Worm (Caenorhabditis elegans): ENCODE measurements around the gene F36H9.2.
A peak's percentile ranks its signal among the peaks of the same experiment; 100 is the strongest.

Gene F36H9.2

DNA sequence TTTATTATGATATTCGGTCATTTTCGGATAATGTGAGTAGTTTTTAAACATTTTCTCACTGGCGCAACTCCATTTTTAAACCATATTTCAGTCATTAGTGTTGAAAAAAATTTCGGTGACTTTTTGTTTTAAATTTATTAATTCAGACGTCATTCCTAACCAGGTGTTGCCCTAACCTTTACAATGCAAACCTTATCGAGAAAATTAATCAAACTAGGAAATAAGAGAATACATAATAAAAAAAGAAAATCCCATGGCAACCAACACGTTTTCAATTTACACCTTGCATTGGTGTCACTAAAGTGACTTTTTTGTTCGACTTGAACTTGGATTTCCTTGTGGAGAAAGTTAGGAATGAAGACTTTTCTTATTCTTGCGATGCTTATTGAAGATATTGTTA is at the start of gene F36H9.2:
F36H9.2 (plus strand) TSS at position 301 of the 400 bp plus-strand sequence.
- TF ChIP-seq nhr-237 (tag; optimal IDR thresholded peaks at IDR 0.05), result no peak
- no peak for TF ChIP-seq mdl-1 (tag; optimal IDR thresholded peaks at IDR 0.05)
- TF ChIP-seq crh-2 (tag; optimal IDR thresholded peaks at IDR 0.05), result no peak
- TF ChIP-seq elt-3 (tag; optimal IDR thresholded peaks at IDR 0.05), result no peak
- no peak for TF ChIP-seq nhr-6 (tag; optimal IDR thresholded peaks at IDR 0.05)
- TF ChIP-seq lin-11 (tag; optimal IDR thresholded peaks at IDR 0.05), result no peak
- no peak for TF ChIP-seq zag-1 (tag; optimal IDR thresholded peaks at IDR 0.05)
- TF ChIP-seq sma-3 (GFP tag; optimal IDR thresholded peaks at IDR 0.05), result no peak
- no peak for TF ChIP-seq F13H6.1 (tag; optimal IDR thresholded peaks at IDR 0.05)
- TF ChIP-seq Y55F3AM.14 (GFP tag; optimal IDR thresholded peaks at IDR 0.05), result no peak
- no peak for TF ChIP-seq R02D3.7 (tag; optimal IDR thresholded peaks at IDR 0.05)
- no peak for TF ChIP-seq nhr-25 (tag; optimal IDR thresholded peaks at IDR 0.05)
- TF ChIP-seq peb-1 (tag; optimal IDR thresholded peaks at IDR 0.05), result no peak
- no peak for TF ChIP-seq sem-4 (tag; optimal IDR thresholded peaks at IDR 0.05)
- no peak for TF ChIP-seq mab-5 (tag; optimal IDR thresholded peaks at IDR 0.05)
- no peak for TF ChIP-seq unc-62 (GFP tag; optimal IDR thresholded peaks at IDR 0.05)
- no peak for TF ChIP-seq aly-2 (tag; optimal IDR thresholded peaks at IDR 0.05)
- TF ChIP-seq nhr-10 (tag; optimal IDR thresholded peaks at IDR 0.05), result no peak
- TF ChIP-seq skn-1 (tag; optimal IDR thresholded peaks at IDR 0.05), result no peak
- TF ChIP-seq mbf-1 (tag; optimal IDR thresholded peaks at IDR 0.05), result no peak

DNA sequence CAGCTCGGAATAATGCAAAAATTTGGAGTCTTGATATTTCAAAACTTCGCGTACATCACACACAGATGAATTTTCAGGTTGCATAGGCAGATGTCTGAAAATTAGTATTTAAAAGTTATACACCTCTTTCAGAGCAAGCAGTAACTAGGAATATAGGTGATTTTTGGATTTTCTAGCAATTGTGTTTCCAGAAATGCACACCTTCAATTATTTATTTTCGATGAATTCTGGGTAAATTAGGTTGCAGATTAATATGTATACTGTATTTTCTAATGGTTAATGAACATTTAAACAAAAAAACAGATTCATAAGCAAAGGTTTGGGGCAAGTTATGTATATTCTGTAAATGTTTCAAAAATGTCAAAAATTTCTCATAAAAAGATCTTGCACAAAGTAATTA is 47.2 kb upstream of the F36H9.2 start, which contains the start of gene srab-25:
srab-25 (minus strand) TSS at position 101 of the 400 bp plus-strand sequence.
- TF ChIP-seq mbf-1 (tag; optimal IDR thresholded peaks at IDR 0.05) (no peak), unc-39 (tag; optimal IDR thresholded peaks at IDR 0.05) (no peak), nhr-129 (tag; optimal IDR thresholded peaks at IDR 0.05) (no peak), zag-1 (tag; optimal IDR thresholded peaks at IDR 0.05) (no peak), egl-27 (tag; optimal IDR thresholded peaks at IDR 0.05) (no peak), nhr-11 (tag; optimal IDR thresholded peaks at IDR 0.05) (no peak), gmeb-1 (tag; optimal IDR thresholded peaks at IDR 0.05) (no peak), peb-1 (tag; optimal IDR thresholded peaks at IDR 0.05) (no peak), sem-4 (tag; optimal IDR thresholded peaks at IDR 0.05) (no peak), ztf-11 (tag; optimal IDR thresholded peaks at IDR 0.05) (no peak), alr-1 (tag; optimal IDR thresholded peaks at IDR 0.05) (no peak), lin-13 (GFP tag; optimal IDR thresholded peaks at IDR 0.05) (no peak), nhr-23 (tag; optimal IDR thresholded peaks at IDR 0.05) (no peak), nhr-21 (tag; optimal IDR thresholded peaks at IDR 0.05) (no peak), lsy-2 (tag; optimal IDR thresholded peaks at IDR 0.05) (no peak), ceh-16 (tag; optimal IDR thresholded peaks at IDR 0.05) (no peak)

DNA sequence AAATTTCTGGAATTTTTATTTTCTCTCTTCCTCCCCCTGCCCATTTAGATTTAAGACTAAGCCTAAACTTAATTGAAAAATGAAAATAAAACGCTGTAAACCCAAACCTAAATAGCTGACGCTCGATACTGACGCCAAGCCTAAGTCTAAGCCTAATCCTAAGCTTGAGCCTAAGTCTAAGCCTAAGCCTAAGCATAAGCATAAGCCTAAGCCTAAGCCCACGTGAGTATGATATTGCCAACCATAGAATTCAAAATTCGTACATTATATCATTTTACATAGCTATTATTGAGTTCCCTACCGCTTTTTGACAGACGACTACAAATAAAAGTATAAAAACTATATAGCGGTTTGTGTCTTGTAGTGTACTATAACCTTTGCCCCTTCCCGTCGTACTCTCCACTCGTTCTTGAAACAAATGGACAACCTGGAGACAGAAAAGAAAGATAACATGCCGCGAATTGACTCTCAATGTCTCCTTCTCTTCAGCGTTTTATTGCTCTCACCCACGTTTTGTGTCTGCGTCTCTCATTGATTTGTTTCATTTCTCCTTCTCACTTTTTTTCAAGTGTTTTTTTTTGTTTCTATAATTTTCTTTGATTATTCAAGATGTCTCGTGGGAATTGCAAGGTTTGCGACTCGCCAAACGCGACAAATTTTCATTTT is 44.9 kb upstream of the F36H9.2 start, which contains the start of gene nhr-256:
nhr-256 (plus strand) TSS at position 567 of the 666 bp plus-strand sequence.
- peak; percentile 78 for TF ChIP-seq crh-2 (tag; optimal IDR thresholded peaks at IDR 0.05)
- TF ChIP-seq ama-1 (optimal IDR thresholded peaks at IDR 0.05), result no peak
- peak; percentile 54 for TF ChIP-seq mab-5 (tag; optimal IDR thresholded peaks at IDR 0.05)
- no peak for TF ChIP-seq nhr-77 (tag; optimal IDR thresholded peaks at IDR 0.05)
- TF ChIP-seq elt-1 (tag; optimal IDR thresholded peaks at IDR 0.05), result no peak
- TF ChIP-seq blmp-1 (tag; optimal IDR thresholded peaks at IDR 0.05; ENCODE audit: insufficient read depth), result peak; percentile 84
- peak; percentile 22 for TF ChIP-seq sem-4 (tag; optimal IDR thresholded peaks at IDR 0.05)
- peak; percentile 11 for TF ChIP-seq nhr-6 (tag; optimal IDR thresholded peaks at IDR 0.05)
- TF ChIP-seq egl-27 (tag; optimal IDR thresholded peaks at IDR 0.05), result peak; percentile 52
- TF ChIP-seq ztf-1 (GFP tag; conservative IDR thresholded peaks at IDR 0.05), result no peak
- TF ChIP-seq gmeb-1 (tag; optimal IDR thresholded peaks at IDR 0.05), result peak; percentile 64
- TF ChIP-seq unc-55 (GFP tag; optimal IDR thresholded peaks at IDR 0.05), result peak; percentile 80
- no peak for TF ChIP-seq unc-39 (tag; optimal IDR thresholded peaks at IDR 0.05)
- peak; percentile 64 for TF ChIP-seq sma-3 (GFP tag; optimal IDR thresholded peaks at IDR 0.05)
- no peak for TF ChIP-seq aly-2 (tag; optimal IDR thresholded peaks at IDR 0.05)
- no peak for TF ChIP-seq nhr-23 (tag; optimal IDR thresholded peaks at IDR 0.05)
- no peak for TF ChIP-seq lin-39 (tag; optimal IDR thresholded peaks at IDR 0.05)
- TF ChIP-seq snpc-4 (tag; optimal IDR thresholded peaks at IDR 0.05), result peak; percentile 18
- TF ChIP-seq lin-13 (GFP tag; optimal IDR thresholded peaks at IDR 0.05), result peak; percentile 44
- peak; percentile 90 for TF ChIP-seq sma-9 (GFP tag; optimal IDR thresholded peaks at IDR 0.05)
- TF ChIP-seq sma-9 (tag; optimal IDR thresholded peaks at IDR 0.05), result no peak
- peak; percentile 73 for TF ChIP-seq C34F6.9 (tag; optimal IDR thresholded peaks at IDR 0.05)
- no peak for TF ChIP-seq Y55F3AM.14 (GFP tag; optimal IDR thresholded peaks at IDR 0.05)
- TF ChIP-seq ceh-82 (tag; optimal IDR thresholded peaks at IDR 0.05), result no peak
- TF ChIP-seq nhr-25 (tag; optimal IDR thresholded peaks at IDR 0.05), result peak; percentile 69
- TF ChIP-seq F13H6.1 (tag; optimal IDR thresholded peaks at IDR 0.05), result peak; percentile 79
- TF ChIP-seq nhr-129 (tag; optimal IDR thresholded peaks at IDR 0.05), result peak; percentile 69
- peak; percentile 87 for TF ChIP-seq fos-1 (tag; optimal IDR thresholded peaks at IDR 0.05)
- TF ChIP-seq peb-1 (tag; optimal IDR thresholded peaks at IDR 0.05), result no peak
- TF ChIP-seq mdl-1 (tag; optimal IDR thresholded peaks at IDR 0.05), result peak in 1 of 2 experiments; percentile 40
